Fruit fly (Drosophila melanogaster) whole organism, embryonic: ENCODE measurements around the gene CG11409.
A peak's percentile ranks its signal among the peaks of the same experiment; 100 is the strongest.

ENCODE experiments used
- Blimp-1 ChIP-seq: fragments of 200-800 bp; sonication (Bioruptor generic); optimal IDR thresholded peaks from 3 replicates; lab custom pipeline; 2018; ENCODE audit warnings: missing biosample characterization, missing genetic modification characterization, mild to moderate bottlenecking, moderate library complexity, missing genetic modification reagents
- CG10147 ChIP-seq: fragments of 200-800 bp; sonication (Bioruptor generic); optimal IDR thresholded peaks from 2 replicates; lab custom pipeline; 2019; ENCODE audit warnings: missing biosample characterization, mild to moderate bottlenecking, missing genetic modification characterization, moderate library complexity
- CG11456 ChIP-seq: fragments of 200-800 bp; sonication (Bioruptor generic); IDR thresholded peaks from 3 replicates; pipeline ENCODE4 v1.3.6; 2022; ENCODE audit warnings: missing biosample characterization, missing genetic modification characterization
- CG12744 ChIP-seq: fragments of 200-800 bp; sonication (Bioruptor generic); optimal IDR thresholded peaks from 2 replicates; lab custom pipeline; 2016; ENCODE audit warnings: missing biosample characterization, missing genetic modification characterization
- CG14965 ChIP-seq: fragments of 200-800 bp; sonication (Bioruptor generic); optimal IDR thresholded peaks from 2 replicates; lab custom pipeline; 2016; ENCODE audit warnings: missing biosample characterization, missing genetic modification characterization, borderline replicate concordance
- CG15073 ChIP-seq: fragments of 200-800 bp; sonication (Bioruptor generic); optimal IDR thresholded peaks from 2 replicates; lab custom pipeline; 2016; ENCODE audit warnings: missing biosample characterization, missing genetic modification characterization
- CG1529 ChIP-seq: fragments of 200-800 bp; sonication (Bioruptor generic); optimal IDR thresholded peaks from 3 replicates; lab custom pipeline; 2018; ENCODE audit warnings: missing biosample characterization, missing genetic modification characterization
- CG1603 ChIP-seq: fragments of 200-800 bp; sonication (Bioruptor generic); optimal IDR thresholded peaks from 2 replicates; lab custom pipeline; 2019; ENCODE audit warnings: missing biosample characterization, mild to moderate bottlenecking, missing genetic modification characterization, moderate library complexity
- CG16779 ChIP-seq: fragments of 200-800 bp; sonication (Bioruptor generic); IDR thresholded peaks from 2 replicates; pipeline ENCODE4 v1.3.6; 2022; ENCODE audit warnings: missing biosample characterization, missing genetic modification characterization
- CG2678 ChIP-seq: fragments of 200-800 bp; sonication (Bioruptor generic); optimal IDR thresholded peaks from 3 replicates; lab custom pipeline; 2019; ENCODE audit warnings: missing biosample characterization, mild to moderate bottlenecking, missing genetic modification characterization, moderate library complexity
- CG32532 ChIP-seq: fragments of 200-800 bp; sonication (Bioruptor generic); IDR thresholded peaks from 2 replicates; pipeline ENCODE4 v1.3.6; 2022; ENCODE audit warnings: missing biosample characterization, missing genetic modification characterization
- CG42726 ChIP-seq: fragments of 200-800 bp; sonication (Bioruptor generic); IDR thresholded peaks from 2 replicates; pipeline ENCODE4 v1.3.6; 2022; ENCODE audit warnings: missing biosample characterization, missing genetic modification characterization; ENCODE audit not compliant: partially characterized antibody
- CG7372 ChIP-seq: fragments of 200-800 bp; sonication (Bioruptor generic); IDR thresholded peaks from 2 replicates; pipeline ENCODE4 v1.3.6; 2022; ENCODE audit warnings: missing biosample characterization, missing genetic modification characterization
- CG7745 ChIP-seq: fragments of 200-800 bp; sonication (Bioruptor generic); optimal IDR thresholded peaks from 2 replicates; lab custom pipeline; 2018; ENCODE audit warnings: missing biosample characterization, mild to moderate bottlenecking, missing genetic modification characterization, moderate library complexity
- Dad ChIP-seq: fragments of 200-800 bp; sonication (Bioruptor generic); optimal IDR thresholded peaks from 3 replicates; lab custom pipeline; 2016; ENCODE audit warnings: missing biosample characterization, missing genetic modification characterization
- Doc2 ChIP-seq: fragments of 200-800 bp; sonication (Bioruptor generic); IDR thresholded peaks from 2 replicates; pipeline ENCODE4 v1.3.6; 2022; ENCODE audit warnings: missing biosample characterization, missing genetic modification characterization
- Dref ChIP-seq: fragments of 200-800 bp; sonication (Bioruptor generic); IDR thresholded peaks from 2 replicates; pipeline ENCODE4 v1.3.6; 2022; ENCODE audit warnings: missing biosample characterization, missing genetic modification characterization
- Ets97D ChIP-seq: fragments of 200-800 bp; sonication (Bioruptor generic); optimal IDR thresholded peaks from 3 replicates; lab custom pipeline; 2016; ENCODE audit warnings: missing biosample characterization, missing genetic modification characterization
- GATAe ChIP-seq: fragments of 200-800 bp; sonication (Bioruptor generic); conservative IDR thresholded peaks from 2 replicates; pipeline ENCODE4 v1.3.6; 2022; ENCODE audit warnings: missing biosample characterization, missing genetic modification characterization
- HLH54F ChIP-seq: fragments of 200-800 bp; sonication (Bioruptor generic); optimal IDR thresholded peaks from 3 replicates; lab custom pipeline; 2016; ENCODE audit warnings: missing biosample characterization, missing genetic modification characterization
- Lpt ChIP-seq: fragments of >200 bp; optimal IDR thresholded peaks from 2 replicates; lab custom pipeline; 2018; ENCODE audit warnings: missing biosample characterization, missing genetic modification characterization
- MTF-1 ChIP-seq: fragments of 200-800 bp; sonication (Bioruptor generic); optimal IDR thresholded peaks from 2 replicates; lab custom pipeline; 2018; ENCODE audit warnings: missing biosample characterization, mild to moderate bottlenecking, missing genetic modification characterization, borderline replicate concordance
- NFAT ChIP-seq: fragments of 200-800 bp; sonication (Bioruptor generic); IDR thresholded peaks from 2 replicates; pipeline ENCODE4 v1.3.6; 2022; ENCODE audit warnings: missing biosample characterization, missing genetic modification characterization
- Spps ChIP-seq: fragments of 200-800 bp; sonication (Bioruptor generic); optimal IDR thresholded peaks from 2 replicates; lab custom pipeline; 2018; ENCODE audit warnings: missing biosample characterization, mild to moderate bottlenecking, missing genetic modification characterization
- YL-1 ChIP-seq: fragments of 200-800 bp; sonication (Bioruptor generic); optimal IDR thresholded peaks from 3 replicates; lab custom pipeline; 2017; ENCODE audit warnings: missing biosample characterization, mild to moderate bottlenecking, missing genetic modification characterization
- abd-A ChIP-seq: fragments of 200-800 bp; sonication (Bioruptor generic); optimal IDR thresholded peaks from 3 replicates; lab custom pipeline; 2019; ENCODE audit warnings: missing biosample characterization, mild to moderate bottlenecking, missing genetic modification characterization, moderate library complexity
- bbx ChIP-seq: fragments of 200-800 bp; sonication (Bioruptor generic); IDR thresholded peaks from 2 replicates; pipeline ENCODE4 v1.3.6; 2022; ENCODE audit warnings: missing biosample characterization, missing genetic modification characterization; ENCODE audit not compliant: partially characterized antibody
- croc ChIP-seq: fragments of 200-800 bp; sonication (Bioruptor generic); conservative IDR thresholded peaks from 3 replicates; pipeline ENCODE4 v1.3.6; 2022; ENCODE audit warnings: missing biosample characterization, missing genetic modification characterization
- dmrt99B ChIP-seq: fragments of 200-800 bp; sonication (Bioruptor generic); optimal IDR thresholded peaks from 2 replicates; lab custom pipeline; 2018; ENCODE audit warnings: missing biosample characterization, mild to moderate bottlenecking, missing genetic modification characterization, moderate library complexity
- fu2 ChIP-seq: fragments of 200-800 bp; sonication (Bioruptor generic); optimal IDR thresholded peaks from 2 replicates; lab custom pipeline; 2016; ENCODE audit warnings: missing biosample characterization, missing genetic modification characterization
- insv ChIP-seq, 2 experiments: fragments of 200-800 bp; sonication (Bioruptor generic); optimal IDR thresholded peaks; 3 replicates each; lab custom pipeline; 2016 to 2018; ENCODE audit warnings: missing biosample characterization in 2 of 2, missing genetic modification characterization in 2 of 2
- lola ChIP-seq, 3 experiments: fragments of >200 bp in 2 of 3; fragments of 200-800 bp in 1 of 3; sonication (Bioruptor generic) in 1 of 3; optimal IDR thresholded peaks; 2 replicates each; lab custom pipeline; 2017 to 2019; ENCODE audit warnings: missing biosample characterization in 3 of 3, missing genetic modification characterization in 3 of 3, mild to moderate bottlenecking in 1 of 3, moderate library complexity in 1 of 3
- maf-S ChIP-seq: fragments of 200-800 bp; sonication (Bioruptor generic); optimal IDR thresholded peaks from 2 replicates; lab custom pipeline; 2016; ENCODE audit warnings: missing biosample characterization, missing genetic modification characterization
- mam ChIP-seq: fragments of 200-800 bp; sonication (Bioruptor generic); optimal IDR thresholded peaks from 3 replicates; lab custom pipeline; 2016; ENCODE audit warnings: missing biosample characterization, missing genetic modification characterization
- otp ChIP-seq: fragments of 200-800 bp; sonication (Bioruptor generic); IDR thresholded peaks from 3 replicates; pipeline ENCODE4, ENCODE4 v1.3.6; 2022; ENCODE audit warnings: missing biosample characterization, missing genetic modification characterization
- p53 ChIP-seq: fragments of 200-800 bp; sonication (Bioruptor generic); optimal IDR thresholded peaks from 2 replicates; lab custom pipeline; 2016; ENCODE audit warnings: missing biosample characterization, missing genetic modification characterization
- pb ChIP-seq: fragments of 200-800 bp; sonication (Bioruptor generic); optimal IDR thresholded peaks from 3 replicates; lab custom pipeline; 2016; ENCODE audit warnings: missing biosample characterization, missing genetic modification characterization
- pfk ChIP-seq: fragments of 200-800 bp; sonication (Bioruptor generic); optimal IDR thresholded peaks from 2 replicates; lab custom pipeline; 2018; ENCODE audit warnings: missing biosample characterization, mild to moderate bottlenecking, missing genetic modification characterization, moderate library complexity
- repo ChIP-seq: fragments of 200-800 bp; sonication (Bioruptor generic); optimal IDR thresholded peaks from 2 replicates; lab custom pipeline; 2016; ENCODE audit warnings: missing biosample characterization, missing genetic modification characterization
- row ChIP-seq: fragments of 200-800 bp; sonication (Bioruptor generic); IDR thresholded peaks from 3 replicates; pipeline ENCODE4 v1.3.6; 2022; ENCODE audit warnings: missing biosample characterization, missing genetic modification characterization
- run ChIP-seq: fragments of 200-800 bp; sonication (Bioruptor generic); optimal IDR thresholded peaks from 3 replicates; lab custom pipeline; 2018; ENCODE audit warnings: missing biosample characterization, mild to moderate bottlenecking, missing genetic modification characterization
- sc ChIP-seq, 3 experiments: fragments of >200 bp in 2 of 3; fragments of 200-800 bp in 1 of 3; sonication (Bioruptor generic) in 1 of 3; optimal IDR thresholded peaks; 2 replicates in 2 of 3; 3 replicates in 1 of 3; lab custom pipeline; 2017; ENCODE audit warnings: mild to moderate bottlenecking in 1 of 3, missing biosample characterization in 1 of 3, missing genetic modification characterization in 1 of 3, missing genetic modification reagents in 1 of 3
- sisA ChIP-seq: fragments of 200-800 bp; sonication (Bioruptor generic); IDR thresholded peaks from 2 replicates; pipeline ENCODE4 v1.3.6; 2022; ENCODE audit warnings: missing biosample characterization, missing genetic modification characterization
- sr ChIP-seq: fragments of 200-800 bp; sonication (Bioruptor generic); IDR thresholded peaks from 3 replicates; pipeline ENCODE4 v1.3.6; 2022; ENCODE audit warnings: missing biosample characterization, missing genetic modification characterization
- tna ChIP-seq: fragments of 200-800 bp; sonication (Bioruptor generic); IDR thresholded peaks from 2 replicates; pipeline ENCODE4 v1.3.6; 2022; ENCODE audit warnings: missing biosample characterization, missing genetic modification characterization; ENCODE audit not compliant: partially characterized antibody
- trem ChIP-seq: fragments of 200-800 bp; optimal IDR thresholded peaks from 3 replicates; lab custom pipeline; 2019; ENCODE audit warnings: missing biosample characterization, mild to moderate bottlenecking, missing genetic modification characterization, moderate library complexity
- vvl ChIP-seq: fragments of 200-800 bp; sonication (Bioruptor generic); IDR thresholded peaks from 2 replicates; pipeline ENCODE4 v1.3.6; 2022; ENCODE audit warnings: missing biosample characterization, missing genetic modification characterization
- wek ChIP-seq: fragments of 200-800 bp; sonication (Bioruptor generic); optimal IDR thresholded peaks from 3 replicates; lab custom pipeline; 2018; ENCODE audit warnings: missing biosample characterization, mild to moderate bottlenecking, missing genetic modification characterization, moderate library complexity

Gene CG11409

dm6 chrX:1337998-1338397 lies 3.4 kb downstream of the CG11409 start (continued):
- no peak for TF ChIP-seq CG1529 (GFP tag; lab: Kevin White, UChicago)
- TF ChIP-seq sr (GFP tag; lab: Robert Waterston, UW) = 0 out of 3 replicates have a peak, but pooled peaks have one; percentile 31
- TF ChIP-seq CG15073 (GFP tag; lab: Kevin White, UChicago) = no peak

DNA sequence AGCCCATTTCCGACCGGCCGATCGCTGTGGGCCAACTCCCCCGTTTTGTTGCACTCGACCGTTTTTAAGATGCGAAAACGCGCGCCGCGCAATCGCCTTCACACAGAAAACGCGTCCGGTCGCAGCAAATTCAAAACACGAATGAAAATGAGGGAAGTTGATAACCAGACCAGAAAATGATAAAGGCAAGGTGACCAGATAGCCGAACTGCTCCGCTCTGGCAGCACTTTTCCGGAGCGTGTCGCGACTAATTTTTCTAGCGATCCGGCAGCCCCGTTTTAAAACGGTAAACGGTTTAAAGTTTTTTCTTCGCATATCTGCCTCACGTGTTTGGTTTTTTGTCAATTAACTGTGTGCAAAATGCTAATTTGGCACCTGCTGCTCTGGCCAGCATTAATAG lies 19.2 kb downstream of the CG11409 start, which contains the start of gene DAAM:
Gene DAAM, minus strand, starts transcription at position 149 of the 400 bp plus-strand sequence.
- TF ChIP-seq sisA = no peak
- peak; percentile 5 for TF ChIP-seq fu2
- TF ChIP-seq NFAT = peak; percentile 69
- TF ChIP-seq CG1603 (tag; lab: Kevin White, UChicago) = peak; percentile 89
- TF ChIP-seq CG15073 (GFP tag; lab: Kevin White, UChicago) = no peak
- TF ChIP-seq otp (GFP tag; lab: Robert Waterston, UW) = no peak
- TF ChIP-seq CG7372 (GFP tag; lab: Robert Waterston, UW) = no peak
- no peak for TF ChIP-seq Blimp-1 (GFP tag; lab: Kevin White, UChicago)
- TF ChIP-seq sc (optimal IDR thresholded peaks at IDR 0.05; lab: Kevin White, UChicago) = no peak
- no peak for TF ChIP-seq sc (GFP tag; optimal IDR thresholded peaks at IDR 0.05; lab: Kevin White, UChicago)
- TF ChIP-seq HLH54F (GFP tag; lab: Kevin White, UChicago) = no peak
- peak; percentile 62 for TF ChIP-seq trem (tag; lab: Kevin White, UChicago)
- TF ChIP-seq run (tag; lab: Kevin White, UChicago) = no peak
- peak; percentile 97 for TF ChIP-seq Ets97D (GFP tag; lab: Kevin White, UChicago)
- TF ChIP-seq Doc2 (GFP tag; lab: Robert Waterston, UW) = no peak
- no peak for TF ChIP-seq pfk (GFP tag; lab: Kevin White, UChicago)
- TF ChIP-seq CG32532 (GFP tag; lab: Robert Waterston, UW) = peak; percentile 48; the same call in 1 of the 2 replicates
- TF ChIP-seq CG7745 (tag; lab: Kevin White, UChicago) = no peak
- no peak for TF ChIP-seq dmrt99B
- no peak for TF ChIP-seq lola (GFP tag; optimal IDR thresholded peaks at IDR 0.05; lab: Kevin White, UChicago)
- TF ChIP-seq repo (GFP tag; lab: Kevin White, UChicago) = no peak
- peak; percentile 71; the same call in 1 of the 3 replicates for TF ChIP-seq CG11456 (GFP tag; lab: Robert Waterston, UW)
- peak; percentile 26 for TF ChIP-seq MTF-1 (GFP tag; lab: Kevin White, UChicago)
- TF ChIP-seq CG16779 (GFP tag; lab: Robert Waterston, UW) = no peak
- TF ChIP-seq abd-A (tag; lab: Kevin White, UChicago) = no peak
- peak; percentile 71 for TF ChIP-seq vvl (GFP tag; lab: Robert Waterston, UW)
- peak; percentile 37 for TF ChIP-seq p53 (GFP tag; lab: Kevin White, UChicago)
- TF ChIP-seq tna (GFP tag; lab: Robert Waterston, UW) = no peak
- peak; percentile 8 for TF ChIP-seq wek (GFP tag; lab: Kevin White, UChicago)
- no peak for TF ChIP-seq CG14965
- TF ChIP-seq Spps (tag; lab: Kevin White, UChicago) = no peak
- TF ChIP-seq pb = no peak
- no peak for TF ChIP-seq CG10147 (GFP tag; lab: Kevin White, UChicago)
- TF ChIP-seq bbx (GFP tag; lab: Robert Waterston, UW) = peak; percentile 63; the same call in 1 of the 2 replicates
- no peak for TF ChIP-seq maf-S (GFP tag; lab: Kevin White, UChicago)
- TF ChIP-seq row = peak; percentile 22; the same call in 1 of the 3 replicates
- TF ChIP-seq Dad = peak; percentile 24
- TF ChIP-seq YL-1 (GFP tag; lab: Kevin White, UChicago) = peak; percentile 13
- TF ChIP-seq croc (GFP tag; lab: Robert Waterston, UW) = no peak
- no peak for TF ChIP-seq Lpt (GFP tag; lab: Kevin White, UChicago)
- peak; percentile 52; the same call in 1 of the 2 replicates for TF ChIP-seq CG42726
- no peak for TF ChIP-seq CG2678
- TF ChIP-seq mam = peak; percentile 1
- TF ChIP-seq insv (GFP tag; optimal IDR thresholded peaks at IDR 0.05; lab: Kevin White, UChicago) = peak in 1 of 2 experiments; percentile 41
- TF ChIP-seq CG12744 (GFP tag; lab: Kevin White, UChicago) = peak; percentile 53
- peak; percentile 70 for TF ChIP-seq GATAe (GFP tag; lab: Robert Waterston, UW)
- peak; percentile 49 for TF ChIP-seq Dref (GFP tag; lab: Robert Waterston, UW)
